Fruit fly (Drosophila melanogaster) Kc167 (cell line): ENCODE measurements around the gene glob1.
"Not testable (repeated sequence)": the region's sequence is repeated elsewhere in the genome, so short reads cannot be mapped to it uniquely, and the experiment has no call there.

Experiments used
- Myc ChIP-seq: fragments of >200 bp; optimal IDR thresholded peaks from 2 replicates; lab custom pipeline; 2017; ENCODE audit warnings: missing external identifiers
- Sin3A ChIP-seq: fragments of >200 bp; optimal IDR thresholded peaks from 2 replicates; lab custom pipeline; 2018; ENCODE audit warnings: missing external identifiers
- h ChIP-seq: fragments of >200 bp; optimal IDR thresholded peaks from 3 replicates; lab custom pipeline; 2018; ENCODE audit warnings: missing external identifiers
- insv ChIP-seq: fragments of >200 bp; optimal IDR thresholded peaks from 3 replicates; lab custom pipeline; 2018; ENCODE audit warnings: missing external identifiers
- psq ChIP-seq: fragments of >200 bp; optimal IDR thresholded peaks from 2 replicates; lab custom pipeline; 2017; ENCODE audit warnings: missing external identifiers
- ttk ChIP-seq: sonication (Bioruptor generic); optimal IDR thresholded peaks from 2 replicates; lab custom pipeline; 2017; ENCODE audit warnings: missing external identifiers

glob1 gene

DNA sequence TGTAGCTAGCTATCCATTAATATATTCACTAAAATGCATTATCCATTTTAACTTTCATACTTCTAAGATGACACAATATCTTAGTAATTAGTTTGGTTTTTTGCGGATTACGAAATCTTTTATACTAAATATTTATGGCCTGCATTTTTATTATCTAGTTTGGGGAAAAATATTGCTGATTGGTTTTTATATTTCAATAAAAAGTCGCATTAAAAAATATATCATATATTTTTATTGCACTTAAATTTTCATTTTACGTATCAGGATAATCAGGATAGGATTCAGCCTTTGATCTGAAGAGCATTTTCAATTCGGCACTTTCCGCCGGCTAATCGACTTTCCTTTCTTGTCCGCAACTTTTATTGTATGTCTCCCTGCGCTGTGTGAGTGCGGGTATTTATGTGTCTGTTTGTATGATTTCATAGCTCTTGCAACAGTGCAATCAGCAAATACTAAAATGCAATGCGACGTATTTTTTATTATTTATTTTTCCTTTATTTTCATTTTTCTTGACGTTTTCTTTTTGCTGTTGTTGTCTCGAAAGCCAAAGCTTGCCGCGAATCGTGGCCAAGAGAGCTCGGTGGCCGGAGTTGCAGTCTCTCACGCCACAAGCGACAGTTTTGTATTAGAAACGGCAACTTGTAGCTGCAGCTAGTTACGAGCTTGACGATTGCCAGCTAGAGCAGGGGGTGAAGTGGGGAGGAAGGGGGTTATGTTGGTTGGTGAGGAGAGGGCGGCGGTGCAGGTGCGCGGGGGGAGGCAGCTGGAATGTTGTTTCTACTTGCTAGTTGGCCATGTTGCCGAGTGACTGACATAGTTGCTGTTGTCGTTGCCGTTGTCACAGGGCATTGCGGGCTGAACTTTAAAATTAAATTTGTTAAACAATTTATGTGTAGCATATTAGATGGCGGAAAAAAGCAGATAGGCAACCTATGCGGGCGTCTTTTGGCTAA lies 18.5 kb upstream of the glob1 start:
- TF ChIP-seq Myc (lab: Kevin White, UChicago) (no peak), h (lab: Kevin White, UChicago) (no peak), ttk (lab: Kevin White, UChicago) (no peak), Sin3A (lab: Kevin White, UChicago) (no peak), psq (lab: Kevin White, UChicago) (no peak), insv (lab: Kevin White, UChicago) (no peak)

DNA sequence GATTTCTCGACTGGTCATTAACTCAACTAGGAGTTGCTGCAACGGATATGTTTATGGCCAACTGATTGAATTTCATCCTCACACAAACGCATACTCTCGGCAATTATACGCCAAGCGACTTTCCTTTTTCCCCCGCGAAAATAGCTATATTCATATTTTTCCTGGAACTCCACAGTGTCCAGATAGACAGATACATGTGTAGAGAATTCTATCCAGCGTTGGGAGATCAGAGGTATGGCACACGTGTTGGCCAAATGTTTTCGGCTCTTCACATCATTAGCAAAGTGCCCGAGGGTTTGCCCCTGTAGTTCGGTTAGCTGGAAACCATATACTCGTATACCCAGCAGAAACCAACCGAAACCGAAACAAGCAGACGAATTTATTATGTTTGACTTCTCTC lies 17.3 kb upstream of the glob1 start:
- TF ChIP-seq Sin3A (lab: Kevin White, UChicago): no peak
- no peak for TF ChIP-seq Myc (lab: Kevin White, UChicago)
- TF ChIP-seq ttk (lab: Kevin White, UChicago): no peak
- no peak for TF ChIP-seq insv (lab: Kevin White, UChicago)
- TF ChIP-seq psq (lab: Kevin White, UChicago): no peak
- TF ChIP-seq h (lab: Kevin White, UChicago): no peak

DNA sequence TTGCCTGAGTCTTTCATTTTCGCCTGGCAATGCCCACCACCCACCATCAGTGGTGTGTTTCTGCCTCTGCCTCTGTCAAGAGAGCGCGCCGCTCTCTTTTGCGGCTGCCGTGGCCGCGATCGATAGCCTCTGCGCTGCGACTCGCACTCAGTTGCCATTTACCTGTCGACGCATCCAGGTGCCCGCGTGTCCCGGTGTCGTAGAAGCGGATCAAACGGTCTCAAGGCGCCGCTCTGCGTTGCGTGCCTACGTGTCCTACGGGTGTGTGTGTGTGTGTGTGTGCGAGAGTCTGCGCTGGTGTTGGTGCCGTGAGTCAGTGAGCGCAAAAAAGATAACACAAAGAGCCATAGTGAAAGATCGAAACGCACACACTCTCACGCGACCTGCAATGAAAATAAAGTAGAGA lies 16.3 kb upstream of the glob1 start, which contains the start of gene Fbxl7:
Fbxl7 (plus strand) TSS at position 148 of the 406 bp plus-strand sequence.
- TF ChIP-seq insv (lab: Kevin White, UChicago) (no peak), psq (lab: Kevin White, UChicago) (no peak)

DNA sequence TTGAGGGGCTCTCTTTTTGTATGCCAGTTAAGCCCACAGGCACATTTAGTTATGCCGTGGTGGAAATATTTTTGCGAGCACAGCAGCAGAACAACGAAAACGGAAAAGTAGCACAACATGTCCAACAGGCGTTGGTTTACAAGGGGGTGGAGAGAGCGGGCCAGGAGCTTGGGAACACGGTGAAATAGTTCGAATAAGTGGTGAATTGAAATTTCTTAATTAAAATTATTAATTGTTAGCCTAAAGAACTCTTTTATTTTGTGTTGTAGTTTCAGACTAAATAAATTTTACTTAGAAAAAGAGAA lies 15.7 kb upstream of the glob1 start:
- no peak for TF ChIP-seq ttk (lab: Kevin White, UChicago)
- TF ChIP-seq Sin3A (lab: Kevin White, UChicago): no peak

dm6 chr3R:15919367-15920228 lies 15.2 kb upstream of the glob1 start:
- TF ChIP-seq ttk (lab: Kevin White, UChicago) (no peak), Myc (lab: Kevin White, UChicago) (no peak), psq (lab: Kevin White, UChicago) (no peak), h (lab: Kevin White, UChicago) (no peak), insv (lab: Kevin White, UChicago) (no peak), Sin3A (lab: Kevin White, UChicago) (no peak)

dm6 chr3R:15917907-15918306 lies 13.5 kb upstream of the glob1 start, which contains the start of gene CG45105:
TSS of gene CG45105 (minus strand) at chr3R:15918007.
- TF ChIP-seq psq (lab: Kevin White, UChicago) (no peak), ttk (lab: Kevin White, UChicago) (no peak), Myc (lab: Kevin White, UChicago) (no peak), insv (lab: Kevin White, UChicago) (no peak), Sin3A (lab: Kevin White, UChicago) (no peak), h (lab: Kevin White, UChicago) (no peak)

DNA sequence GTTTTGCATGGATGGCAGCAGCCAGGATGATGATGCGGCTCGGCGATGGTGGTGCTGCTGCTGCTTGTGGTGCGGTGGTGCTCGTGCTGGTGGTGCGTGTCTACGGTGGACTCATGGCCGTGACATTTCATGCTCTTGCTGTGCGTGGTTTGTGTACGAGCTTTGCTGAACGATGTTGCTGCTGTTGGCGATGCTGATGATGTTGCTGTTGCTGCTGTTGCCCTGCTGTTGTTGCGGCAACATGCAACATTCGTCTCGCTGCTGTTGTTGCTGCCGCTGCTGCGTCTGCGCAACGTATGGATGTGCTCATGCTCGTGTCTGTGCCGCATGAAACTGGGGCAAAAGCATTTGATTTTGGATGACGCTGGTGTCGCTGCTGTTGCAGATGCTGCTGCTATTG lies 8.8 kb upstream of the glob1 start:
- TF ChIP-seq ttk (lab: Kevin White, UChicago) (no peak), Sin3A (lab: Kevin White, UChicago) (no peak), insv (lab: Kevin White, UChicago) (no peak), psq (lab: Kevin White, UChicago) (no peak), Myc (lab: Kevin White, UChicago) (no peak), h (lab: Kevin White, UChicago) (no peak)

DNA sequence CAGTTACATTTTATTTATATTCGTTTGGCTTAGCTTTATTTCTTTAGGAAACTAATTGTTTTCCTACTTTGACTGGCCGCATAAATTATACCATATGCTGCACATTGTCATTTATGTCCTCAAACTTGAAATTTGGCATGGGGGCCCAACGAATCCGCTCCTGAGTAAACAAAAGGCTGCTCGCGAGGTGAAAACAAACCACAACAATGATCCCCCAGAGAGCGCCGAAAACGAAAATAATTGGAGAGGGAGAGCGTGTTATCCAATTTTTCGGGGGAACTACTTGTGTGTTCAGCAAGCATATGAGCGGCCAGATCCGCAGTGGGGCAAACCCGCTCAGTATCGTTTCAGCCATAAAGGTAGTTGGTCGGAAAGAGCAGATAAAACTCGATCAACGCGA lies 3.7 kb upstream of the glob1 start, which contains the start of gene EndoU:
EndoU (plus strand) TSS at position 301 of the 400 bp plus-strand sequence.
- not testable (repeated sequence) for TF ChIP-seq insv, Myc, Sin3A (lab: Kevin White, UChicago)

dm6 chr3R:15899650-15900049 lies 4.8 kb downstream of the glob1 start:
- TF ChIP-seq Myc (lab: Kevin White, UChicago): no peak
- TF ChIP-seq Sin3A (lab: Kevin White, UChicago): no peak
- TF ChIP-seq psq (lab: Kevin White, UChicago): no peak
- no peak for TF ChIP-seq insv (lab: Kevin White, UChicago)
- no peak for TF ChIP-seq h (lab: Kevin White, UChicago)
- no peak for TF ChIP-seq ttk (lab: Kevin White, UChicago)

dm6 chr3R:15898302-15898701 lies 6.1 kb downstream of the glob1 start:
- TF ChIP-seq Myc (lab: Kevin White, UChicago): no peak
- TF ChIP-seq Sin3A (lab: Kevin White, UChicago): no peak
- no peak for TF ChIP-seq h (lab: Kevin White, UChicago)
- TF ChIP-seq ttk (lab: Kevin White, UChicago): no peak
- no peak for TF ChIP-seq insv (lab: Kevin White, UChicago)
- no peak for TF ChIP-seq psq (lab: Kevin White, UChicago)

- no peak for TF ChIP-seq psq (lab: Kevin White, UChicago)
- TF ChIP-seq Myc (lab: Kevin White, UChicago): no peak
- TF ChIP-seq insv (lab: Kevin White, UChicago): no peak
- no peak for TF ChIP-seq ttk (lab: Kevin White, UChicago)
- no peak for TF ChIP-seq Sin3A (lab: Kevin White, UChicago)
- TF ChIP-seq h (lab: Kevin White, UChicago): no peak
These were observed 8.5 kb downstream of the glob1 start, which contains the start of gene CG14877 for dm6 chr3R:15895978-15896377. TSS of gene CG14877 (minus strand) at chr3R:15896078.
